Worm (Caenorhabditis elegans) whole organism, young adult: Measurements from ENCODE around the gene ttr-41.

Experiments
- Y53F4B.3 ChIP-seq: fragments of 200-800 bp; sonication (Bioruptor generic); IDR thresholded peaks from 2 replicates; pipeline ENCODE4 v1.3.6; 2022; ENCODE audit warnings: missing genetic modification reagents, missing genetic modification characterization, missing compliant biosample characterization
- Y53G8AR.9 ChIP-seq: fragments of 200-800 bp; sonication (Bioruptor generic); conservative IDR thresholded peaks from 2 replicates; pipeline ENCODE4 v1.3.6; 2022; ENCODE audit warnings: missing genetic modification reagents, missing genetic modification characterization, missing compliant biosample characterization
- Y56A3A.18 ChIP-seq: fragments of 200-800 bp; sonication (Bioruptor generic); IDR thresholded peaks from 2 replicates; pipeline ENCODE4 v1.3.6; 2022; ENCODE audit warnings: missing genetic modification reagents, missing genetic modification characterization, missing compliant biosample characterization
- Y95B8A.8 ChIP-seq: fragments of 200-800 bp; sonication (Bioruptor generic); IDR thresholded peaks from 2 replicates; pipeline ENCODE4 v1.3.6; 2022; ENCODE audit warnings: missing genetic modification reagents, missing genetic modification characterization, missing compliant biosample characterization
- atf-7 ChIP-seq: sonication (generic microtip); optimal IDR thresholded peaks from 2 replicates; lab custom pipeline; 2017; ENCODE audit warnings: mild to moderate bottlenecking, missing genetic modification characterization, missing compliant biosample characterization
- athp-1 ChIP-seq: sonication (generic microtip); optimal IDR thresholded peaks from 2 replicates; lab custom pipeline; 2017; ENCODE audit warnings: mild to moderate bottlenecking, missing genetic modification characterization, missing compliant biosample characterization
- bed-1 ChIP-seq: fragments of 200-800 bp; sonication (Bioruptor generic); IDR thresholded peaks from 2 replicates; pipeline ENCODE4 v1.3.6; 2022; ENCODE audit warnings: missing genetic modification reagents, missing genetic modification characterization, missing compliant biosample characterization
- ceh-40 ChIP-seq: fragments of 200-800 bp; sonication (Bioruptor generic); IDR thresholded peaks from 2 replicates; pipeline ENCODE4 v1.3.6; 2022; ENCODE audit warnings: missing genetic modification characterization, missing compliant biosample characterization
- die-1 ChIP-seq: sonication (generic microtip); optimal IDR thresholded peaks from 2 replicates; lab custom pipeline; 2016; ENCODE audit warnings: missing genotype, mild to moderate bottlenecking, missing genetic modification characterization, missing compliant biosample characterization
- dox-1 ChIP-seq: fragments of 200-800 bp; sonication (Bioruptor generic); IDR thresholded peaks from 2 replicates; pipeline ENCODE4 v1.3.6; 2022; ENCODE audit warnings: missing genetic modification reagents, missing genetic modification characterization, missing compliant biosample characterization
- dpff-1 ChIP-seq: sonication (generic microtip); optimal IDR thresholded peaks from 2 replicates; lab custom pipeline; 2017; ENCODE audit warnings: mild to moderate bottlenecking, missing genetic modification characterization, missing compliant biosample characterization
- egl-44 ChIP-seq: fragments of 200-800 bp; sonication (Bioruptor generic); IDR thresholded peaks from 2 replicates; pipeline ENCODE4 v1.3.6; 2022; ENCODE audit warnings: missing genetic modification reagents, missing genetic modification characterization, missing compliant biosample characterization
- ets-4 ChIP-seq: fragments of 200-800 bp; sonication (Bioruptor generic); optimal IDR thresholded peaks from 2 replicates; lab custom pipeline; 2018; ENCODE audit warnings: mild to moderate bottlenecking, missing genetic modification characterization, missing compliant biosample characterization
- gei-17 ChIP-seq: fragments of 200-800 bp; sonication (Bioruptor generic); optimal IDR thresholded peaks from 2 replicates; lab custom pipeline; 2018; ENCODE audit warnings: mild to moderate bottlenecking, missing genetic modification characterization, missing compliant biosample characterization
- hmg-20 ChIP-seq: fragments of 200-800 bp; sonication (Bioruptor generic); IDR thresholded peaks from 2 replicates; pipeline ENCODE4 v1.3.6; 2022; ENCODE audit warnings: missing genetic modification reagents, missing genetic modification characterization, missing compliant biosample characterization
- hrde-1 ChIP-seq: sonication (generic microtip); optimal IDR thresholded peaks from 2 replicates; lab custom pipeline; 2016; ENCODE audit warnings: missing genetic modification characterization, mild to moderate bottlenecking, missing compliant biosample characterization, moderate library complexity, missing genotype, missing genetic modification reagents, borderline replicate concordance
- hsf-1 ChIP-seq: fragments of 200-800 bp; sonication (Bioruptor generic); IDR thresholded peaks from 2 replicates; pipeline ENCODE4 v1.3.6; 2022; ENCODE audit warnings: missing genetic modification reagents, missing genetic modification characterization, missing compliant biosample characterization
- let-526 ChIP-seq: fragments of 200-800 bp; sonication (Bioruptor generic); IDR thresholded peaks from 2 replicates; pipeline ENCODE4 v1.3.6; 2022; ENCODE audit warnings: missing genetic modification reagents, missing genetic modification characterization, missing compliant biosample characterization
- let-607 ChIP-seq, 2 experiments: fragments of 200-800 bp in 1 of 2; sonication (Bioruptor generic) in 1 of 2; sonication (generic microtip) in 1 of 2; optimal IDR thresholded peaks; 2 replicates each; lab custom pipeline; 2016 to 2018; ENCODE audit warnings: mild to moderate bottlenecking in 2 of 2, missing compliant biosample characterization in 2 of 2, missing genetic modification characterization in 2 of 2, moderate library complexity in 2 of 2, missing genotype in 1 of 2
- lin-26 ChIP-seq: fragments of 200-800 bp; sonication (Bioruptor generic); IDR thresholded peaks from 2 replicates; pipeline ENCODE4 v1.3.6; 2022; ENCODE audit warnings: missing genetic modification reagents, missing genetic modification characterization, missing compliant biosample characterization
- lin-40 ChIP-seq: sonication (generic microtip); optimal IDR thresholded peaks from 2 replicates; lab custom pipeline; 2016; ENCODE audit warnings: missing genetic modification characterization, mild to moderate bottlenecking, missing compliant biosample characterization, missing genotype, missing genetic modification reagents
- madf-10 ChIP-seq: sonication (generic microtip); optimal IDR thresholded peaks from 2 replicates; lab custom pipeline; 2016; ENCODE audit warnings: mild to moderate bottlenecking, missing genetic modification characterization, missing compliant biosample characterization
- madf-8 ChIP-seq: fragments of 200-800 bp; sonication (Bioruptor generic); conservative IDR thresholded peaks from 2 replicates; pipeline ENCODE4 v1.3.6; 2022; ENCODE audit warnings: missing genetic modification reagents, missing genetic modification characterization, missing compliant biosample characterization
- mcd-1 ChIP-seq: fragments of 200-800 bp; sonication (Bioruptor generic); IDR thresholded peaks from 2 replicates; pipeline ENCODE4 v1.3.6; 2022; ENCODE audit warnings: missing genetic modification reagents, missing genetic modification characterization, missing compliant biosample characterization
- mel-28 ChIP-seq: sonication (generic microtip); optimal IDR thresholded peaks from 2 replicates; lab custom pipeline; 2016; ENCODE audit warnings: borderline replicate concordance, mild to moderate bottlenecking, missing genetic modification characterization, missing compliant biosample characterization
- nhr-120 ChIP-seq: fragments of 200-800 bp; sonication (Bioruptor generic); IDR thresholded peaks from 2 replicates; pipeline ENCODE4 v1.3.6; 2022; ENCODE audit warnings: missing genetic modification characterization, missing compliant biosample characterization
- nhr-27 ChIP-seq: fragments of 200-800 bp; sonication (Bioruptor generic); optimal IDR thresholded peaks from 2 replicates; lab custom pipeline; 2018; ENCODE audit warnings: mild to moderate bottlenecking, missing genetic modification characterization, moderate library complexity, missing compliant biosample characterization
- nhr-80 ChIP-seq: sonication (generic microtip); optimal IDR thresholded peaks from 2 replicates; lab custom pipeline; 2016; ENCODE audit warnings: missing genetic modification characterization, missing compliant biosample characterization
- nhr-90 ChIP-seq: sonication (generic microtip); optimal IDR thresholded peaks from 2 replicates; lab custom pipeline; 2016; ENCODE audit warnings: missing genotype, mild to moderate bottlenecking, missing genetic modification characterization, missing compliant biosample characterization
- pbrm-1 ChIP-seq: fragments of 200-800 bp; sonication (Bioruptor generic); IDR thresholded peaks from 2 replicates; pipeline ENCODE4 v1.3.6; 2022; ENCODE audit warnings: missing genetic modification reagents, missing genetic modification characterization, missing compliant biosample characterization
- sptf-2 ChIP-seq: fragments of 200-800 bp; sonication (Bioruptor generic); optimal IDR thresholded peaks from 2 replicates; lab custom pipeline; 2018; ENCODE audit warnings: mild to moderate bottlenecking, missing genetic modification characterization, missing compliant biosample characterization
- tbp1 ChIP-seq: fragments of 200-800 bp; sonication (Bioruptor generic); optimal IDR thresholded peaks from 2 replicates; lab custom pipeline; 2018; ENCODE audit warnings: mild to moderate bottlenecking, missing genetic modification characterization, missing compliant biosample characterization
- tlf-1 ChIP-seq: fragments of 200-800 bp; sonication (Bioruptor generic); optimal IDR thresholded peaks from 2 replicates; lab custom pipeline; 2018; ENCODE audit warnings: mild to moderate bottlenecking, missing genetic modification characterization, missing compliant biosample characterization
- unc-62 ChIP-seq: fragments of 150-350 bp; optimal IDR thresholded peaks from 2 replicates; lab custom pipeline; 2014; ENCODE audit warnings: missing biosample characterization, missing genetic modification reagents, missing genetic modification characterization
- ztf-22 ChIP-seq: fragments of 200-800 bp; sonication (Bioruptor generic); optimal IDR thresholded peaks from 2 replicates; lab custom pipeline; 2018; ENCODE audit warnings: mild to moderate bottlenecking, missing genetic modification characterization, moderate library complexity, missing compliant biosample characterization
- ztf-25 ChIP-seq: fragments of 200-800 bp; sonication (Bioruptor generic); IDR thresholded peaks from 2 replicates; pipeline ENCODE4 v1.3.6; 2022; ENCODE audit warnings: missing genetic modification reagents, missing genetic modification characterization, missing compliant biosample characterization

Gene ttr-41

ce11 chrII:4772441-4772840 lies 44.8 kb upstream of the ttr-41 start:
- no peak for TF ChIP-seq lin-26 (GFP tag; lab: Robert Waterston, UW)
- TF ChIP-seq nhr-120 (GFP tag; lab: Robert Waterston, UW), result no peak
- no peak for TF ChIP-seq let-526 (GFP tag; lab: Robert Waterston, UW)
- no peak for TF ChIP-seq bed-1 (GFP tag; lab: Robert Waterston, UW)
- no peak for TF ChIP-seq pbrm-1
- no peak for TF ChIP-seq hsf-1

- TF ChIP-seq athp-1, result no peak
- no peak for TF ChIP-seq ceh-40 (GFP tag; lab: Robert Waterston, UW)
- no peak for TF ChIP-seq Y53G8AR.9 (GFP tag; lab: Robert Waterston, UW)
- TF ChIP-seq dox-1, result no peak
- no peak for TF ChIP-seq mel-28 (tag; lab: Kevin White, UChicago)
- TF ChIP-seq dpff-1, result no peak
- TF ChIP-seq egl-44 (GFP tag; lab: Robert Waterston, UW), result no peak
- no peak for TF ChIP-seq sptf-2 (GFP tag; lab: Kevin White, UChicago)
- TF ChIP-seq gei-17, result no peak
- no peak for TF ChIP-seq ztf-22
Measured at ce11 chrII:4771282-4771681, 43.6 kb upstream of the ttr-41 start, which contains the start of gene F26G1.5. Gene F26G1.5 (minus strand): TSS chrII:4771382.

- TF ChIP-seq tlf-1 (GFP tag; lab: Kevin White, UChicago) (no peak), nhr-80 (tag; lab: Kevin White, UChicago) (peak; percentile 87), ztf-22 (peak; percentile 5), ets-4 (peak; percentile 65), dox-1 (peak; percentile 70), unc-62 (GFP tag; lab: Kevin White, UChicago) (peak; percentile 55)
Measured at ce11 chrII:4769886-4770285, 42.2 kb upstream of the ttr-41 start.

ce11 chrII:4769096-4769495 lies 41.4 kb upstream of the ttr-41 start:
- TF ChIP-seq dox-1, result peak; percentile 26; the same call in 1 of the 2 replicates
- peak; percentile 54 for TF ChIP-seq ztf-22
- TF ChIP-seq tbp1 (GFP tag; lab: Kevin White, UChicago), result peak; percentile 34
- no peak for TF ChIP-seq Y95B8A.8 (GFP tag; lab: Robert Waterston, UW)
- TF ChIP-seq atf-7 (tag; lab: Kevin White, UChicago), result peak; percentile 51
- peak; percentile 85 for TF ChIP-seq nhr-80 (tag; lab: Kevin White, UChicago)
- TF ChIP-seq ets-4, result peak; percentile 76
- TF ChIP-seq madf-8, result no peak
- no peak for TF ChIP-seq ztf-25 (GFP tag; lab: Robert Waterston, UW)
- peak; percentile 9 to 38 for TF ChIP-seq let-607 (tag; optimal IDR thresholded peaks at IDR 0.05; lab: Kevin White, UChicago)
- TF ChIP-seq hmg-20 (GFP tag; lab: Robert Waterston, UW), result no peak
- peak; percentile 96 for TF ChIP-seq unc-62 (GFP tag; lab: Kevin White, UChicago)
- no peak for TF ChIP-seq nhr-120 (GFP tag; lab: Robert Waterston, UW)
- TF ChIP-seq hrde-1, result no peak

- TF ChIP-seq dpff-1 (no peak), madf-10 (no peak), nhr-90 (tag; lab: Kevin White, UChicago) (no peak), Y53F4B.3 (GFP tag; lab: Robert Waterston, UW) (no peak), mel-28 (tag; lab: Kevin White, UChicago) (no peak), mcd-1 (GFP tag; lab: Robert Waterston, UW) (no peak), nhr-27 (tag; lab: Kevin White, UChicago) (no peak), die-1 (tag; lab: Kevin White, UChicago) (no peak), Y56A3A.18 (GFP tag; lab: Robert Waterston, UW) (no peak), ztf-25 (GFP tag; lab: Robert Waterston, UW) (no peak), lin-40 (no peak)
Measured at ce11 chrII:4767612-4768011, 39.9 kb upstream of the ttr-41 start.
